Worm (Caenorhabditis elegans) whole organism, L2 larva: ENCODE measurements around the gene apn-1.

Source experiments
- C34F6.9 ChIP-seq: fragments of 150-350 bp; optimal IDR thresholded peaks from 2 replicates; lab custom pipeline; 2014; ENCODE audit warnings: missing biosample characterization, missing genetic modification characterization
- F13H6.1 ChIP-seq: sonication (generic microtip); optimal IDR thresholded peaks from 2 replicates; lab custom pipeline; 2016; ENCODE audit warnings: missing genetic modification characterization, missing compliant biosample characterization
- Y55F3AM.14 ChIP-seq: fragments of 200-800 bp; sonication (Bioruptor generic); optimal IDR thresholded peaks from 2 replicates; lab custom pipeline; 2018; ENCODE audit warnings: mild to moderate bottlenecking, missing genetic modification characterization, missing compliant biosample characterization
- alr-1 ChIP-seq: fragments of 150-350 bp; optimal IDR thresholded peaks from 2 replicates; lab custom pipeline; 2014; ENCODE audit warnings: missing biosample characterization, missing genetic modification characterization
- aly-2 ChIP-seq: fragments of 150-350 bp; optimal IDR thresholded peaks from 2 replicates; lab custom pipeline; 2014; ENCODE audit warnings: missing biosample characterization, missing genetic modification characterization
- ama-1 ChIP-seq: fragments of 150-350 bp; optimal IDR thresholded peaks from 2 replicates; lab custom pipeline; 2018; ENCODE audit warnings: inconsistent platforms
- blmp-1 ChIP-seq: sonication (generic microtip); optimal IDR thresholded peaks from 2 replicates; lab custom pipeline; 2017; ENCODE audit warnings: missing genetic modification characterization, mild to moderate bottlenecking, missing compliant biosample characterization, antibody characterized with exemption, moderate library complexity; ENCODE audit not compliant: insufficient read depth
- ceh-16 ChIP-seq: fragments of 150-350 bp; optimal IDR thresholded peaks from 2 replicates; lab custom pipeline; 2014; ENCODE audit warnings: missing biosample characterization, missing genetic modification characterization
- ceh-82 ChIP-seq: fragments of 150-350 bp; optimal IDR thresholded peaks from 2 replicates; lab custom pipeline; 2014; ENCODE audit warnings: missing biosample characterization, missing genetic modification characterization
- crh-2 ChIP-seq: sonication (generic microtip); optimal IDR thresholded peaks from 2 replicates; lab custom pipeline; 2017; ENCODE audit warnings: missing biosample characterization, missing genetic modification characterization
- egl-27 ChIP-seq: sonication (generic microtip); optimal IDR thresholded peaks from 3 replicates; lab custom pipeline; 2017; ENCODE audit warnings: missing biosample characterization, missing genetic modification reagents, missing genetic modification characterization
- elt-1 ChIP-seq: fragments of 150-350 bp; optimal IDR thresholded peaks from 2 replicates; lab custom pipeline; 2014; ENCODE audit warnings: missing biosample characterization, missing genetic modification characterization
- elt-3 ChIP-seq: sonication (generic microtip); optimal IDR thresholded peaks from 2 replicates; lab custom pipeline; 2017; ENCODE audit warnings: missing biosample characterization, missing genetic modification characterization
- fos-1 ChIP-seq: fragments of 150-350 bp; optimal IDR thresholded peaks from 2 replicates; lab custom pipeline; 2014; ENCODE audit warnings: missing biosample characterization, missing genetic modification characterization
- gmeb-1 ChIP-seq: fragments of 150-350 bp; optimal IDR thresholded peaks from 2 replicates; lab custom pipeline; 2014; ENCODE audit warnings: missing biosample characterization, missing genetic modification characterization
- lin-11 ChIP-seq: fragments of 150-350 bp; sonication (generic microtip); optimal IDR thresholded peaks from 2 replicates; lab custom pipeline; 2014; ENCODE audit warnings: missing biosample characterization, missing genetic modification characterization, inconsistent platforms, mixed read lengths
- lin-13 ChIP-seq: fragments of 150-350 bp; optimal IDR thresholded peaks from 2 replicates; lab custom pipeline; 2014; ENCODE audit warnings: missing biosample characterization, missing genetic modification reagents, missing genetic modification characterization
- lin-39 ChIP-seq: fragments of 150-350 bp; optimal IDR thresholded peaks from 2 replicates; lab custom pipeline; 2014; ENCODE audit warnings: missing biosample characterization, missing genetic modification reagents, missing genetic modification characterization
- lsy-2 ChIP-seq, 2 experiments: fragments of 150-350 bp in 1 of 2; sonication (generic microtip) in 1 of 2; optimal IDR thresholded peaks; 2 replicates each; lab custom pipeline; 2014 to 2017; ENCODE audit warnings: missing biosample characterization in 2 of 2, missing genetic modification characterization in 2 of 2
- mab-5 ChIP-seq: fragments of 150-350 bp; optimal IDR thresholded peaks from 2 replicates; lab custom pipeline; 2014; ENCODE audit warnings: missing biosample characterization, missing genetic modification characterization
- mbf-1 ChIP-seq: sonication (generic microtip); optimal IDR thresholded peaks from 2 replicates; lab custom pipeline; 2017; ENCODE audit warnings: missing biosample characterization, missing genetic modification characterization
- mdl-1 ChIP-seq, 2 experiments: fragments of 150-350 bp in 1 of 2; sonication (generic microtip) in 1 of 2; optimal IDR thresholded peaks; 2 replicates each; lab custom pipeline; 2017; ENCODE audit warnings: missing biosample characterization in 2 of 2, missing genetic modification characterization in 2 of 2
- nhr-10 ChIP-seq: sonication (generic microtip); optimal IDR thresholded peaks from 2 replicates; lab custom pipeline; 2017; ENCODE audit warnings: missing biosample characterization, missing genetic modification characterization
- nhr-11 ChIP-seq: fragments of 150-350 bp; optimal IDR thresholded peaks from 2 replicates; lab custom pipeline; 2014; ENCODE audit warnings: missing biosample characterization, missing genetic modification characterization
- nhr-129 ChIP-seq: fragments of 150-350 bp; optimal IDR thresholded peaks from 2 replicates; lab custom pipeline; 2014; ENCODE audit warnings: missing biosample characterization, missing genetic modification characterization
- nhr-21 ChIP-seq: fragments of 150-350 bp; optimal IDR thresholded peaks from 2 replicates; lab custom pipeline; 2014; ENCODE audit warnings: missing biosample characterization, missing genetic modification characterization
- nhr-23 ChIP-seq: fragments of 150-350 bp; optimal IDR thresholded peaks from 2 replicates; lab custom pipeline; 2014; ENCODE audit warnings: missing biosample characterization, missing genetic modification reagents, missing genetic modification characterization
- nhr-25 ChIP-seq: fragments of 150-350 bp; sonication (generic microtip); optimal IDR thresholded peaks from 3 replicates; lab custom pipeline; 2014; ENCODE audit warnings: missing biosample characterization, missing genetic modification characterization
- nhr-6 ChIP-seq: fragments of 150-350 bp; optimal IDR thresholded peaks from 2 replicates; lab custom pipeline; 2014; ENCODE audit warnings: missing biosample characterization, missing genetic modification characterization
- nhr-77 ChIP-seq: fragments of 150-350 bp; optimal IDR thresholded peaks from 2 replicates; lab custom pipeline; 2014; ENCODE audit warnings: missing biosample characterization, missing genetic modification characterization
- peb-1 ChIP-seq: fragments of 150-350 bp; optimal IDR thresholded peaks from 2 replicates; lab custom pipeline; 2014; ENCODE audit warnings: missing biosample characterization, missing genetic modification characterization
- sem-4 ChIP-seq: fragments of 150-350 bp; optimal IDR thresholded peaks from 2 replicates; lab custom pipeline; 2014; ENCODE audit warnings: missing biosample characterization, missing genetic modification reagents, missing genetic modification characterization
- skn-1 ChIP-seq: sonication (generic microtip); optimal IDR thresholded peaks from 2 replicates; lab custom pipeline; 2017; ENCODE audit warnings: missing biosample characterization, missing genetic modification characterization
- sma-9 ChIP-seq, 2 experiments: fragments of 150-350 bp in 1 of 2; sonication (generic microtip) in 1 of 2; optimal IDR thresholded peaks; 2 replicates each; lab custom pipeline; 2014 to 2016; ENCODE audit warnings: missing genetic modification characterization in 2 of 2, mild to moderate bottlenecking in 1 of 2, missing biosample characterization in 1 of 2, missing compliant biosample characterization in 1 of 2, missing genetic modification reagents in 1 of 2, moderate library complexity in 1 of 2
- snpc-4 ChIP-seq: fragments of 150-350 bp; optimal IDR thresholded peaks from 2 replicates; lab custom pipeline; 2014; ENCODE audit warnings: missing biosample characterization, missing genetic modification characterization
- unc-39 ChIP-seq: fragments of 150-350 bp; optimal IDR thresholded peaks from 2 replicates; lab custom pipeline; 2014; ENCODE audit warnings: missing biosample characterization, missing genetic modification characterization
- unc-62 ChIP-seq: fragments of 150-350 bp; optimal IDR thresholded peaks from 2 replicates; lab custom pipeline; 2014; ENCODE audit warnings: missing biosample characterization, missing genetic modification reagents, missing genetic modification characterization
- zag-1 ChIP-seq: fragments of 150-350 bp; optimal IDR thresholded peaks from 2 replicates; lab custom pipeline; 2014; ENCODE audit warnings: missing biosample characterization, missing genetic modification characterization
- ztf-1 ChIP-seq: fragments of 200-800 bp; sonication (Bioruptor generic); conservative IDR thresholded peaks from 2 replicates; pipeline ENCODE4 v1.3.6; 2022; ENCODE audit warnings: missing genetic modification characterization, missing compliant biosample characterization
- ztf-11 ChIP-seq: sonication (generic microtip); optimal IDR thresholded peaks from 2 replicates; lab custom pipeline; 2017; ENCODE audit warnings: missing biosample characterization, missing genetic modification characterization

Gene apn-1

DNA sequence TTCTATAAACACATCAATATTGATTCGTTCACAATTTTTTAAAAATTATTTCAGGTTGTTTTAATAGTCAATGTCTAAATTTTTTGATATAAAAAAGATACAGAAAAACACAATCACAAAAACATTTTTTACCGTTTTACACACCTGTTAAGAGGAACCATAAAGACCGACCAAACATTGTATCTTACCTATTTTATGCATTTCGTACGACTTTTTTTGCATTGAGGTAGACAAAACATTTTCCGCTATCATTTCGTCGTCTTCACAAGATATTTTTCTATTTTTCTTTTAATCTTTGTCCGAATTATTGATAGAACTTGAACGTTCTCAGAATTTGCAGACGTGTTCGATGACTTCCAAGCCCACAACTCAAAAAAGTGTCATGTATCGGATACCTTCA lies 39.0 kb upstream of the apn-1 start, which contains the start of gene glna-2:
TSS of gene glna-2 (plus strand) at position 301 of the 400 bp plus-strand sequence.
- TF ChIP-seq skn-1 (tag; lab: Kevin White, UChicago) (no peak), lsy-2 (tag; optimal IDR thresholded peaks at IDR 0.05; lab: Kevin White, UChicago) (no peak)
- TF ChIP-seq, all 48 proteins: peak for 0

DNA sequence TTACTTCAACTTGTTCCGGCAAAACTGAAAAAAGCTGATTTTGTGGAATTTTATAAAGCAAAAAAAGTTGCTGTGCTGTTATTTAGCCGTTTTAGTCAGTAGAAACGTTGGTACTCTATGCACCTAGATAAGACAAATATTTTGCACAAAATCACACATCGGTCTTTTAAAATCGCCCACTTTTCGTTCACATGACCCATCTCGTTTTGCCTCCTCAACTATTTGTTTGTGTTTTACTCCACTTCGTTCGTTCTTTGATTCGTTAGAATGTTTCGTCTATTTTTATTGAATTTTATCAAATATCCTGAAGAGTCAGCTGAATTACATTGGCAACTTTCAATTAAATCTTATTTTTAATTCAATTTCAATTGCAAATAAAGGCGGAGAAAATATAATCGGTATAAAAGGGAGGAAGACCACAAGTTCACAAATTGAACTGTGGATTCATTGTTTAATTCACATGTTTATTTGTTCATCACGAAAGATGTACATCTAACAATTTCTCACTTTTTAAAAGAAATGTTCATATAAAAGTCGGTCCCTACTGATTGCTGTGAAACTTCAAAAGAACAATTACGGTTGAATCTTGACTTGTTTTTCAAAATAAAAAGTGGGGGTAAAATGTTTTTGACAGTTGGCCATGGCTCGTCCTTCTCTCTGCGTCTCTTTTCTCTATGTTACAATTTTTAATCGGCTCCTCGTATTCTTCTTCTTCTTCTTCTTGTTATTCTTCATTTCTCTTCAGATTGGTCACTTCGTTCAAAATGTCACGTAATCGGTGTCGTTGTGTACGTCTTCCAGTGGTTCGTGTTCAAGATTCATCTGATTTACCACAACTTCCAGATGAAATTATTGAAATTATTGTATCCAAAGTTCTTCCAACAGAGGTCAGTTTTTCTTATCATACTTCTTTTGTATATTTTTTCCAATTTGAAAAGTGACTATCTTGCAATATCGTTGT lies 35.0 kb upstream of the apn-1 start, which contains the start of gene DH11.2:
TSS of gene DH11.2 (plus strand) at position 746 of the 961 bp plus-strand sequence.
- TF ChIP-seq alr-1 (no peak), Y55F3AM.14 (GFP tag; lab: Kevin White, UChicago) (no peak), lsy-2 (tag; optimal IDR thresholded peaks at IDR 0.05; lab: Kevin White, UChicago) (peak in 1 of 2 experiments; percentile 6), nhr-129 (peak; percentile 31), lin-11 (no peak), egl-27 (tag; lab: Kevin White, UChicago) (no peak), aly-2 (no peak), lin-13 (no peak), skn-1 (tag; lab: Kevin White, UChicago) (no peak), gmeb-1 (tag; lab: Kevin White, UChicago) (peak; percentile 4), nhr-6 (no peak), mdl-1 (tag; optimal IDR thresholded peaks at IDR 0.05; lab: Kevin White, UChicago) (no peak), C34F6.9 (tag; lab: Kevin White, UChicago) (no peak), fos-1 (tag; lab: Kevin White, UChicago) (no peak), sma-9 (GFP tag; optimal IDR thresholded peaks at IDR 0.05; lab: Kevin White, UChicago) (peak; percentile 80), sma-9 (tag; optimal IDR thresholded peaks at IDR 0.05; lab: Kevin White, UChicago) (no peak), ama-1 (peak; percentile 82), blmp-1 (no peak), peb-1 (tag; lab: Kevin White, UChicago) (no peak), ztf-11 (tag; lab: Kevin White, UChicago) (no peak), lin-39 (no peak), snpc-4 (tag; lab: Kevin White, UChicago) (no peak), elt-3 (no peak), nhr-11 (tag; lab: Kevin White, UChicago) (no peak)

DNA sequence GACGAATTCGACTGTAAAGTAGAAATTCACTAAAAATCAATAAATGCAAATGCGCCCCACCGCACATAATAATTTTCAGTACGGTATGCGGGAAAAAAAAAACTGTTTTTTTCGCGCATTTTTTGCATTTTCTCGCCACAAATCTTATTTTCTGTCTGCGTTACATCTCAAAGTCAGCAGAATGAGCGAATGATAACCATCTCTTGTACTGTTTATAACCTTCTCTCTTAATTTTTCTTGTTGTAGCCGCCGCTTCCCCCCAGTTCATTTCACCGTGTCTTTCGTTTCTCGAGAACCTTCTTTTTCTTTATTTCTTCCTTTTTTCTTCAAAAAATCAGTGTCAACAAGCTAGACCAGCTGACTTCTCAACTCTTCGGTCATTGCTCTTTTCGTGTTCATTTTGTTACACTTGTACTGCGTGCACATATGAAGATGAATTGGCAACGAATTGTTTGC lies 31.9 kb upstream of the apn-1 start:
- TF ChIP-seq nhr-77 (tag; lab: Kevin White, UChicago) (no peak), F13H6.1 (tag; lab: Kevin White, UChicago) (peak; percentile 50), unc-39 (tag; lab: Kevin White, UChicago) (no peak), lsy-2 (tag; optimal IDR thresholded peaks at IDR 0.05; lab: Kevin White, UChicago) (peak in 1 of 2 experiments; percentile 26), crh-2 (tag; lab: Kevin White, UChicago) (peak; percentile 17), sma-9 (GFP tag; optimal IDR thresholded peaks at IDR 0.05; lab: Kevin White, UChicago) (peak; percentile 42), sma-9 (tag; optimal IDR thresholded peaks at IDR 0.05; lab: Kevin White, UChicago) (no peak), ama-1 (peak; percentile 66), blmp-1 (peak; percentile 17), nhr-25 (tag; lab: Kevin White, UChicago) (peak; percentile 57), gmeb-1 (tag; lab: Kevin White, UChicago) (peak; percentile 20), fos-1 (tag; lab: Kevin White, UChicago) (peak; percentile 1), mab-5 (tag; lab: Kevin White, UChicago) (no peak), mdl-1 (tag; optimal IDR thresholded peaks at IDR 0.05; lab: Kevin White, UChicago) (no peak), zag-1 (tag; lab: Kevin White, UChicago) (no peak), nhr-129 (peak; percentile 77)

DNA sequence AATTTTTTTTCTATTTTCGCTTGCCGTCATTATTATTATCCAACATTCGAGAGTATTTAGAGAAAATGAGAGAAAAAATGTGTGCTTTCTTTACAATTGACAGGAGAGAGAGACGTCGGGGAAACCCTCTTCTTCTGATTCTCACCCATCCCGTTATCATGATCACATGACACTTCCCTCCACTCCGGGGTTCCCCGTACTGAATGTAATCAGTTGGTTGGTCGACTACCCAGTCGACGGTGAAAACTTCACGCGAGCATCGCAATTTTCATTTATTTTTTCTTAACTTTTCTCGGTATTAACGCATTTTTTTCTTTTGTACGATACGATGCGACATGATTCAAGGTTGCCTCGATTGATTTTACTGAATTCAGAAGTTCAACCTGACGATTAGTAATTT lies 31.2 kb upstream of the apn-1 start:
- TF ChIP-seq egl-27 (tag; lab: Kevin White, UChicago) (peak; percentile 44), lin-13 (no peak), ceh-82 (tag; lab: Kevin White, UChicago) (no peak), blmp-1 (peak; percentile 4), alr-1 (no peak), elt-1 (tag; lab: Kevin White, UChicago) (no peak), nhr-21 (tag; lab: Kevin White, UChicago) (peak; percentile 71), sma-9 (GFP tag; optimal IDR thresholded peaks at IDR 0.05; lab: Kevin White, UChicago) (peak; percentile 99), sma-9 (tag; optimal IDR thresholded peaks at IDR 0.05; lab: Kevin White, UChicago) (no peak), crh-2 (tag; lab: Kevin White, UChicago) (no peak), unc-62 (GFP tag; lab: Kevin White, UChicago) (no peak), nhr-25 (tag; lab: Kevin White, UChicago) (no peak), nhr-23 (tag; lab: Kevin White, UChicago) (no peak), lin-11 (no peak), mbf-1 (tag; lab: Kevin White, UChicago) (no peak), ztf-1 (GFP tag; lab: Robert Waterston, UW) (no peak), sem-4 (tag; lab: Kevin White, UChicago) (no peak), ztf-11 (tag; lab: Kevin White, UChicago) (no peak), mab-5 (tag; lab: Kevin White, UChicago) (no peak), ceh-16 (no peak), fos-1 (tag; lab: Kevin White, UChicago) (peak; percentile 22), F13H6.1 (tag; lab: Kevin White, UChicago) (peak; percentile 51), aly-2 (no peak), nhr-129 (peak; percentile 65), Y55F3AM.14 (GFP tag; lab: Kevin White, UChicago) (peak; percentile 21), nhr-77 (tag; lab: Kevin White, UChicago) (no peak), nhr-10 (tag; lab: Kevin White, UChicago) (no peak), peb-1 (tag; lab: Kevin White, UChicago) (no peak), ama-1 (peak; percentile 69), skn-1 (tag; lab: Kevin White, UChicago) (no peak)
